Fruit fly (Drosophila melanogaster) whole organism, adult: Measurements from ENCODE around the gene CG16798.
A peak's percentile ranks its signal among the peaks of the same experiment; 100 is the strongest.

Source experiments
- CG11617 ChIP-seq: fragments of 200-800 bp; sonication (Bioruptor generic); optimal IDR thresholded peaks from 2 replicates; lab custom pipeline; 2017; ENCODE audit warnings: mild to moderate bottlenecking, missing biosample characterization, missing genetic modification reagents, missing genetic modification characterization
- CG1620 ChIP-seq: fragments of 200-800 bp; sonication (Bioruptor generic); optimal IDR thresholded peaks from 2 replicates; lab custom pipeline; 2016; ENCODE audit warnings: missing biosample characterization, missing genetic modification characterization
- CG33017 ChIP-seq: fragments of 200-800 bp; sonication (Bioruptor generic); optimal IDR thresholded peaks from 2 replicates; lab custom pipeline; 2018; ENCODE audit warnings: missing biosample characterization, mild to moderate bottlenecking, missing genetic modification characterization, moderate library complexity
- CG7101 ChIP-seq: fragments of 200-800 bp; sonication (Bioruptor generic); optimal IDR thresholded peaks from 2 replicates; lab custom pipeline; 2018; ENCODE audit warnings: missing biosample characterization, mild to moderate bottlenecking, missing genetic modification characterization, moderate library complexity
- Crg-1 ChIP-seq: fragments of 200-800 bp; sonication (Bioruptor generic); optimal IDR thresholded peaks from 2 replicates; lab custom pipeline; 2016; ENCODE audit warnings: missing biosample characterization, missing genetic modification characterization
- Hr96 ChIP-seq: fragments of 200-800 bp; sonication (Bioruptor generic); optimal IDR thresholded peaks from 2 replicates; lab custom pipeline; 2016; ENCODE audit warnings: missing biosample characterization, missing genetic modification characterization
- bab1 ChIP-seq: fragments of 200-800 bp; sonication (Bioruptor generic); optimal IDR thresholded peaks from 3 replicates; lab custom pipeline; 2019; ENCODE audit warnings: missing biosample characterization, mild to moderate bottlenecking, missing genetic modification characterization, moderate library complexity
- cic ChIP-seq: fragments of 200-800 bp; sonication (Bioruptor generic); optimal IDR thresholded peaks from 2 replicates; lab custom pipeline; 2017; ENCODE audit warnings: missing biosample characterization, mild to moderate bottlenecking, missing genetic modification characterization, moderate library complexity
- cnc ChIP-seq, 2 experiments: fragments of >200 bp; optimal IDR thresholded peaks; 2 replicates each; lab custom pipeline; 2017
- kay ChIP-seq: fragments of 200-800 bp; sonication (Bioruptor generic); peaks from one replicate; lab custom pipeline; 2016; ENCODE audit warnings: missing biosample characterization, missing genetic modification characterization, borderline replicate concordance
- ovo ChIP-seq: fragments of 200-800 bp; sonication (Bioruptor generic); optimal IDR thresholded peaks from 2 replicates; lab custom pipeline; 2016; ENCODE audit warnings: missing biosample characterization, missing genetic modification characterization
- pad ChIP-seq: fragments of 200-800 bp; sonication (Bioruptor generic); optimal IDR thresholded peaks from 3 replicates; lab custom pipeline; 2017; ENCODE audit warnings: missing biosample characterization, missing genetic modification characterization, mild to moderate bottlenecking, moderate library complexity, missing genetic modification reagents
- tj ChIP-seq: fragments of 200-800 bp; sonication (Bioruptor generic); optimal IDR thresholded peaks from 3 replicates; lab custom pipeline; 2017; ENCODE audit warnings: missing biosample characterization, mild to moderate bottlenecking, missing genetic modification characterization, moderate library complexity

dm6 chr2L:20416754-20417563 lies 34.8 kb upstream of the CG16798 start, which contains the start of the genes CG10949 and Arpc2:
- peak; percentile 75 for TF ChIP-seq CG33017 (tag; lab: Kevin White, UChicago)
- no peak for TF ChIP-seq bab1 (GFP tag; lab: Kevin White, UChicago)
- peak; percentile 59 for TF ChIP-seq Crg-1
- TF ChIP-seq CG7101 (tag; lab: Kevin White, UChicago), result peak; percentile 74
- peak; percentile 67 for TF ChIP-seq CG11617 (GFP tag; lab: Kevin White, UChicago)
- TF ChIP-seq tj (GFP tag; lab: Kevin White, UChicago), result peak; percentile 92
- TF ChIP-seq cic, result peak; percentile 45
- peak; percentile 47 for TF ChIP-seq ovo (GFP tag; lab: Kevin White, UChicago)
- TF ChIP-seq pad (GFP tag; lab: Kevin White, UChicago), result no peak
- no peak for TF ChIP-seq cnc (optimal IDR thresholded peaks at IDR 0.05; lab: Kevin White, UChicago)
- TF ChIP-seq Hr96 (GFP tag; lab: Kevin White, UChicago), result no peak
- TF ChIP-seq CG1620 (GFP tag; lab: Kevin White, UChicago), result peak; percentile 54
- peak; percentile 97 for TF ChIP-seq kay (GFP tag; lab: Kevin White, UChicago)
